Fruit fly (Drosophila melanogaster): ENCODE data around the gene swa.

DNA sequence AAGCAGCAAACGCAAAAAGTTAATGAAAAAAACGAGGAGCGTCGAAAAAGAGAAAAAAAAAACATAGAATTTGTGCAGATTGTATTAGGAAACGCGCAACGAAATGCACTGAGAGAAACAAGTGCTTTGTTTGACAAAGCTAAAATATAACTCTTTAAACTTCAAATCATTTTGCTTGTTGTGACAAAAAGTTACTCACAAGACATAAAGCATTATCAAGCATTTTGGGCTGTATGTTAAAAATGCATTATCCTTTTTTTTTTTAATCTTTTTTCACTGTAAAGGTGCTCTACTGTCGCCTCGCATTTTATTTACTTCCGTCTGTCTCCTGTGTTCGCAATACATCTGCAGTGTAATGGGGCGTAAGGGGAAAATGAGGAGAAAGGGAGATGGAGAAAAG is 11.2 kb upstream of the swa start:
- TF ChIP-seq usp (GFP tag; optimal IDR thresholded peaks at IDR 0.05) (no peak), brk (GFP tag; optimal IDR thresholded peaks at IDR 0.05) (no peak), psq (GFP tag; optimal IDR thresholded peaks at IDR 0.05) (no peak), Hnf4 (GFP tag; optimal IDR thresholded peaks at IDR 0.05) (no peak), ey (GFP tag; optimal IDR thresholded peaks at IDR 0.05) (no peak)
